Worm (Caenorhabditis elegans) whole organism, L3 larva: ENCODE data around the gene C17C3.5.

Experiments
- R02D3.7 ChIP-seq: fragments of 150-350 bp; optimal IDR thresholded peaks from 2 replicates; lab custom pipeline; 2014; ENCODE audit warnings: missing biosample characterization, missing genetic modification characterization
- ZK546.5 ChIP-seq: sonication (generic microtip); optimal IDR thresholded peaks from 2 replicates; lab custom pipeline; 2017; ENCODE audit warnings: missing biosample characterization, missing genetic modification characterization
- ceh-16 ChIP-seq: sonication (generic microtip); optimal IDR thresholded peaks from 2 replicates; lab custom pipeline; 2017; ENCODE audit warnings: missing biosample characterization, missing genetic modification characterization
- ceh-28 ChIP-seq: fragments of 150-350 bp; optimal IDR thresholded peaks from 2 replicates; lab custom pipeline; 2014; ENCODE audit warnings: missing biosample characterization, missing genetic modification reagents, missing genetic modification characterization
- ceh-9 ChIP-seq: sonication (generic microtip); optimal IDR thresholded peaks from 2 replicates; lab custom pipeline; 2018; ENCODE audit warnings: missing biosample characterization, missing genetic modification characterization
- daf-12 ChIP-seq: fragments of 150-350 bp; optimal IDR thresholded peaks from 2 replicates; lab custom pipeline; 2014; ENCODE audit warnings: missing biosample characterization, missing genetic modification reagents, missing genetic modification characterization
- egl-27 ChIP-seq: sonication (generic microtip); optimal IDR thresholded peaks from 4 replicates; lab custom pipeline; 2017; ENCODE audit warnings: missing biosample characterization, missing genetic modification reagents, missing genetic modification characterization
- egl-5 ChIP-seq: fragments of 150-350 bp; optimal IDR thresholded peaks from 2 replicates; lab custom pipeline; 2017; ENCODE audit warnings: missing biosample characterization, missing genetic modification reagents, missing genetic modification characterization, inconsistent platforms
- elt-1 ChIP-seq: fragments of 150-350 bp; optimal IDR thresholded peaks from 2 replicates; lab custom pipeline; 2014; ENCODE audit warnings: missing biosample characterization, missing genetic modification characterization
- elt-2 ChIP-seq: sonication (generic microtip); optimal IDR thresholded peaks from 2 replicates; lab custom pipeline; 2016; ENCODE audit warnings: missing genetic modification reagents, mild to moderate bottlenecking, missing genetic modification characterization, missing compliant biosample characterization
- elt-3 ChIP-seq, 3 experiments: fragments of 150-350 bp in 1 of 3; sonication (generic microtip) in 2 of 3; optimal IDR thresholded peaks; 2 replicates in 2 of 3; 4 replicates in 1 of 3; lab custom pipeline; 2014 to 2017; ENCODE audit warnings: missing biosample characterization in 3 of 3, missing genetic modification characterization in 3 of 3
- eor-1 ChIP-seq, 2 experiments: fragments of 150-350 bp; optimal IDR thresholded peaks; 2 replicates each; lab custom pipeline; 2014 to 2018; ENCODE audit warnings: missing biosample characterization in 2 of 2, missing genetic modification characterization in 2 of 2
- fkh-2 ChIP-seq: fragments of 150-350 bp; optimal IDR thresholded peaks from 2 replicates; lab custom pipeline; 2014; ENCODE audit warnings: missing biosample characterization, missing genetic modification reagents, missing genetic modification characterization
- fos-1 ChIP-seq: fragments of 150-350 bp; optimal IDR thresholded peaks from 2 replicates; lab custom pipeline; 2014; ENCODE audit warnings: missing biosample characterization, missing genetic modification characterization
- hmg-11 ChIP-seq: sonication (generic microtip); optimal IDR thresholded peaks from 2 replicates; lab custom pipeline; 2016; ENCODE audit warnings: missing genetic modification characterization, missing compliant biosample characterization
- jun-1 ChIP-seq: fragments of 150-350 bp; optimal IDR thresholded peaks from 2 replicates; lab custom pipeline; 2014; ENCODE audit warnings: missing biosample characterization, missing genetic modification reagents, missing genetic modification characterization
- lin-15B ChIP-seq: fragments of 150-350 bp; optimal IDR thresholded peaks from 2 replicates; lab custom pipeline; 2014; ENCODE audit warnings: missing biosample characterization, missing genetic modification characterization
- lsy-12 ChIP-seq: sonication (generic microtip); optimal IDR thresholded peaks from 2 replicates; lab custom pipeline; 2016; ENCODE audit warnings: mild to moderate bottlenecking, missing genetic modification characterization, missing compliant biosample characterization
- mdl-1 ChIP-seq: fragments of 150-350 bp; optimal IDR thresholded peaks from 2 replicates; lab custom pipeline; 2014; ENCODE audit warnings: missing biosample characterization, missing genetic modification characterization
- nfya-1 ChIP-seq: sonication (generic microtip); optimal IDR thresholded peaks from 2 replicates; lab custom pipeline; 2017; ENCODE audit warnings: missing genetic modification characterization, mild to moderate bottlenecking, missing compliant biosample characterization, antibody characterized with exemption, moderate library complexity; ENCODE audit not compliant: insufficient read depth
- nhr-23 ChIP-seq: fragments of 150-350 bp; optimal IDR thresholded peaks from 2 replicates; lab custom pipeline; 2014; ENCODE audit warnings: missing biosample characterization, missing genetic modification reagents, missing genetic modification characterization
- nhr-237 ChIP-seq: fragments of 150-350 bp; optimal IDR thresholded peaks from 2 replicates; lab custom pipeline; 2014; ENCODE audit warnings: missing biosample characterization, missing genetic modification characterization
- nhr-25 ChIP-seq: sonication (generic microtip); optimal IDR thresholded peaks from 2 replicates; lab custom pipeline; 2017; ENCODE audit warnings: missing biosample characterization, missing genetic modification characterization
- nhr-28 ChIP-seq: fragments of 150-350 bp; optimal IDR thresholded peaks from 2 replicates; lab custom pipeline; 2014; ENCODE audit warnings: missing biosample characterization, missing genetic modification characterization
- nhr-43 ChIP-seq: sonication (generic microtip); optimal IDR thresholded peaks from 2 replicates; lab custom pipeline; 2016; ENCODE audit warnings: mild to moderate bottlenecking, missing genetic modification characterization, missing compliant biosample characterization; ENCODE audit not compliant: poor library complexity, severe bottlenecking
- nhr-67 ChIP-seq: fragments of 150-350 bp; optimal IDR thresholded peaks from 2 replicates; lab custom pipeline; 2014; ENCODE audit warnings: missing biosample characterization, missing genetic modification characterization
- nhr-77 ChIP-seq: fragments of 150-350 bp; optimal IDR thresholded peaks from 2 replicates; lab custom pipeline; 2014; ENCODE audit warnings: missing biosample characterization, missing genetic modification characterization
- pha-4 ChIP-seq: fragments of 150-350 bp; optimal IDR thresholded peaks from 2 replicates; lab custom pipeline; 2014; ENCODE audit warnings: missing biosample characterization, missing genetic modification reagents, missing genetic modification characterization
- sea-2 ChIP-seq: fragments of 150-350 bp; sonication (generic microtip); optimal IDR thresholded peaks from 4 replicates; lab custom pipeline; 2014; ENCODE audit warnings: missing biosample characterization, missing genetic modification reagents, missing genetic modification characterization
- skn-1 ChIP-seq: fragments of 150-350 bp; optimal IDR thresholded peaks from 2 replicates; lab custom pipeline; 2014; ENCODE audit warnings: missing biosample characterization, missing genetic modification characterization
- snpc-4 ChIP-seq: fragments of 150-350 bp; optimal IDR thresholded peaks from 2 replicates; lab custom pipeline; 2014; ENCODE audit warnings: missing biosample characterization, missing genetic modification characterization
- tbx-2 ChIP-seq: sonication (generic microtip); optimal IDR thresholded peaks from 2 replicates; lab custom pipeline; 2016; ENCODE audit warnings: mild to moderate bottlenecking, missing genetic modification characterization, missing compliant biosample characterization
- unc-62 ChIP-seq: fragments of 150-350 bp; sonication (generic microtip); optimal IDR thresholded peaks from 4 replicates; lab custom pipeline; 2014; ENCODE audit warnings: missing biosample characterization, missing genetic modification reagents, missing genetic modification characterization
- zag-1 ChIP-seq: fragments of 150-350 bp; optimal IDR thresholded peaks from 2 replicates; lab custom pipeline; 2014; ENCODE audit warnings: missing biosample characterization, missing genetic modification characterization
- ztf-11 ChIP-seq: fragments of 150-350 bp; optimal IDR thresholded peaks from 2 replicates; lab custom pipeline; 2014; ENCODE audit warnings: missing biosample characterization, missing genetic modification characterization
- ztf-4 ChIP-seq: fragments of 150-350 bp; optimal IDR thresholded peaks from 2 replicates; lab custom pipeline; 2014; ENCODE audit warnings: missing biosample characterization, missing genetic modification characterization

Gene C17C3.5

ce11 chrII:5551517-5551916, at the start of gene C17C3.5:
Gene C17C3.5, plus strand, starts transcription at chrII:5551817.
- no peak for TF ChIP-seq nhr-25 (tag; lab: Kevin White, UChicago)
- no peak for TF ChIP-seq ceh-16 (tag; lab: Kevin White, UChicago)
- TF ChIP-seq nhr-23 (tag; lab: Kevin White, UChicago) = no peak
- no peak for TF ChIP-seq unc-62
- TF ChIP-seq nhr-28 (tag; lab: Kevin White, UChicago) = no peak
- no peak for TF ChIP-seq tbx-2 (tag; lab: Kevin White, UChicago)
- TF ChIP-seq egl-27 (tag; lab: Kevin White, UChicago) = no peak
- no peak for TF ChIP-seq sea-2 (GFP tag; lab: Kevin White, UChicago)
- TF ChIP-seq zag-1 = no peak
- no peak for TF ChIP-seq nhr-237 (tag; lab: Kevin White, UChicago)
- TF ChIP-seq ceh-9 (tag; lab: Kevin White, UChicago) = no peak

ce11 chrII:5503760-5504159, 47.9 kb upstream of the C17C3.5 start, which contains the start of gene cyp-44A1:
Gene cyp-44A1, plus strand, starts transcription at chrII:5504044.
- peak; percentile 67 for TF ChIP-seq elt-2 (tag; lab: Kevin White, UChicago)
- TF ChIP-seq ceh-28 (tag; lab: Kevin White, UChicago) = no peak

- TF ChIP-seq nhr-67 (tag; lab: Kevin White, UChicago) (no peak), nhr-28 (tag; lab: Kevin White, UChicago) (no peak), daf-12 (tag; lab: Kevin White, UChicago) (no peak), hmg-11 (tag; lab: Kevin White, UChicago) (no peak), nhr-237 (tag; lab: Kevin White, UChicago) (no peak), sea-2 (GFP tag; lab: Kevin White, UChicago) (no peak), lsy-12 (tag; lab: Kevin White, UChicago) (no peak), ztf-11 (tag; lab: Kevin White, UChicago) (no peak), pha-4 (tag; lab: Kevin White, UChicago) (peak; percentile 27), ztf-4 (no peak), egl-5 (tag; lab: Kevin White, UChicago) (no peak), mdl-1 (tag; lab: Kevin White, UChicago) (no peak), fkh-2 (tag; lab: Kevin White, UChicago) (no peak), skn-1 (tag; lab: Kevin White, UChicago) (no peak), ZK546.5 (no peak), tbx-2 (tag; lab: Kevin White, UChicago) (no peak), lin-15B (tag; lab: Kevin White, UChicago) (peak; percentile 1), elt-2 (tag; lab: Kevin White, UChicago) (peak; percentile 23), ceh-28 (tag; lab: Kevin White, UChicago) (no peak)
Measured at ce11 chrII:5505820-5506287, 45.8 kb upstream of the C17C3.5 start, which contains the start of gene npp-24. Gene npp-24, plus strand, starts transcription at chrII:5505870.

- no peak for TF ChIP-seq nhr-237 (tag; lab: Kevin White, UChicago)
- no peak for TF ChIP-seq hmg-11 (tag; lab: Kevin White, UChicago)
- no peak for TF ChIP-seq snpc-4 (tag; lab: Kevin White, UChicago)
- no peak for TF ChIP-seq ZK546.5
- no peak for TF ChIP-seq elt-3 (tag; optimal IDR thresholded peaks at IDR 0.05; lab: Kevin White, UChicago)
- peak; percentile 38 for TF ChIP-seq pha-4 (tag; lab: Kevin White, UChicago)
- no peak for TF ChIP-seq tbx-2 (tag; lab: Kevin White, UChicago)
- TF ChIP-seq egl-27 (tag; lab: Kevin White, UChicago) = no peak
- no peak for TF ChIP-seq egl-5 (tag; lab: Kevin White, UChicago)
- TF ChIP-seq nfya-1 (tag; lab: Kevin White, UChicago) = peak; percentile 64
- no peak for TF ChIP-seq mdl-1 (tag; lab: Kevin White, UChicago)
- TF ChIP-seq nhr-43 (tag; lab: Kevin White, UChicago) = no peak
- TF ChIP-seq ceh-28 (tag; lab: Kevin White, UChicago) = no peak
- TF ChIP-seq nhr-25 (tag; lab: Kevin White, UChicago) = peak; percentile 39
- no peak for TF ChIP-seq nhr-77 (tag; lab: Kevin White, UChicago)
- no peak for TF ChIP-seq jun-1
- no peak for TF ChIP-seq sea-2 (GFP tag; lab: Kevin White, UChicago)
- no peak for TF ChIP-seq ceh-16 (tag; lab: Kevin White, UChicago)
- peak; percentile 63 for TF ChIP-seq elt-1 (tag; lab: Kevin White, UChicago)
- no peak for TF ChIP-seq fos-1 (tag; lab: Kevin White, UChicago)
- peak; percentile 2 for TF ChIP-seq lin-15B (tag; lab: Kevin White, UChicago)
- no peak for TF ChIP-seq daf-12 (tag; lab: Kevin White, UChicago)
- no peak for TF ChIP-seq unc-62
- TF ChIP-seq R02D3.7 (tag; lab: Kevin White, UChicago) = no peak
- no peak for TF ChIP-seq nhr-67 (tag; lab: Kevin White, UChicago)
- no peak for TF ChIP-seq eor-1 (tag; optimal IDR thresholded peaks at IDR 0.05; lab: Kevin White, UChicago)
Measured at ce11 chrII:5511417-5512353, 39.9 kb upstream of the C17C3.5 start.
